Fruit fly (Drosophila melanogaster): ENCODE measurements around the gene CG13625.

The CG13625 gene

dm6 chr3R:24543676-24544277, 41.2 kb downstream of the CG13625 start, which contains the start of gene Cftr (continued):
- TF ChIP-seq Oli (tag; optimal IDR thresholded peaks at IDR 0.05) (no peak), CG2202 (tag; optimal IDR thresholded peaks at IDR 0.05) (no peak), CG32772 (GFP tag; IDR thresholded peaks at IDR 0.05) (no peak), Dref (GFP tag; IDR thresholded peaks at IDR 0.05) (peak; percentile 72), CG12071 (GFP tag; optimal IDR thresholded peaks at IDR 0.05) (peak; percentile 77), CG4707 (GFP tag; optimal IDR thresholded peaks at IDR 0.05) (no peak), pfk (GFP tag; optimal IDR thresholded peaks at IDR 0.05) (peak; percentile 57), gcm (GFP tag; optimal IDR thresholded peaks at IDR 0.05) (no peak), maf-S (GFP tag; optimal IDR thresholded peaks at IDR 0.05) (peak; percentile 36), eve (GFP tag; optimal IDR thresholded peaks at IDR 0.05) (peak in 1 of 2 experiments; percentile 19), Max (GFP tag; optimal IDR thresholded peaks at IDR 0.05) (peak; percentile 53), odd (GFP tag; optimal IDR thresholded peaks at IDR 0.05) (peak; percentile 16), oc (tag; optimal IDR thresholded peaks at IDR 0.05) (peak; percentile 55), Dip3 (GFP tag; optimal IDR thresholded peaks at IDR 0.05) (peak; percentile 41), slbo (GFP tag; IDR thresholded peaks at IDR 0.05) (peak; percentile 73), sna (GFP tag; IDR thresholded peaks at IDR 0.05; ENCODE audit: partially characterized antibody) (peak; percentile 43; the same call in 1 of the 2 replicates), Hr78 (GFP tag; optimal IDR thresholded peaks at IDR 0.05) (no peak), Jarid2 (GFP tag; optimal IDR thresholded peaks at IDR 0.05) (peak; percentile 91), CG15514 (GFP tag; optimal IDR thresholded peaks at IDR 0.05) (peak; percentile 76), CG1792 (GFP tag; optimal IDR thresholded peaks at IDR 0.05) (peak; percentile 57), Ssrp (tag; optimal IDR thresholded peaks at IDR 0.05) (no peak), CG31365 (tag; optimal IDR thresholded peaks at IDR 0.05) (peak; percentile 53), caup (GFP tag; optimal IDR thresholded peaks at IDR 0.05; ENCODE audit: severe bottlenecking) (peak; percentile 83), pho (GFP tag; optimal IDR thresholded peaks at IDR 0.05) (peak; percentile 61), CG33557 (GFP tag; optimal IDR thresholded peaks at IDR 0.05) (no peak), pita (GFP tag; optimal IDR thresholded peaks at IDR 0.05) (no peak), HmgD (GFP tag; optimal IDR thresholded peaks at IDR 0.05) (peak; percentile 13), sob (GFP tag; IDR thresholded peaks at IDR 0.05) (peak; percentile 81), fd64A (GFP tag; optimal IDR thresholded peaks at IDR 0.05) (no peak), Sox102F (GFP tag; optimal IDR thresholded peaks at IDR 0.05) (no peak), ara (GFP tag; IDR thresholded peaks at IDR 0.05) (no peak), CG4360 (GFP tag; IDR thresholded peaks at IDR 0.05) (no peak), ssp (GFP tag; IDR thresholded peaks at IDR 0.05) (no peak), CG8359 (GFP tag; optimal IDR thresholded peaks at IDR 0.05; ENCODE audit: borderline replicate concordance) (no peak), CG17568 (GFP tag; optimal IDR thresholded peaks at IDR 0.05) (peak; percentile 40), sens (GFP tag) (peak; percentile 87), unc-4 (GFP tag; IDR thresholded peaks at IDR 0.05; ENCODE audit: partially characterized antibody) (peak; percentile 48; the same call in 1 of the 2 replicates), Six4 (GFP tag; optimal IDR thresholded peaks at IDR 0.05) (no peak), Chrac-16 (GFP tag; optimal IDR thresholded peaks at IDR 0.05) (peak; percentile 16), row (GFP tag; IDR thresholded peaks at IDR 0.05) (peak; percentile 43), vvl (GFP tag; IDR thresholded peaks at IDR 0.05) (no peak; the same call in none of the 2 replicates), CG17359 (tag; optimal IDR thresholded peaks at IDR 0.05) (peak; percentile 56), fu2 (GFP tag; optimal IDR thresholded peaks at IDR 0.05) (peak; percentile 1), sisA (GFP tag; IDR thresholded peaks at IDR 0.05) (no peak), CG11504 (tag; optimal IDR thresholded peaks at IDR 0.05) (peak; percentile 66), CG10462 (GFP tag; optimal IDR thresholded peaks at IDR 0.05) (no peak), da (GFP tag; optimal IDR thresholded peaks at IDR 0.05) (peak; percentile 13), CG13775 (GFP tag; optimal IDR thresholded peaks at IDR 0.05) (no peak), CG3995 (GFP tag; optimal IDR thresholded peaks at IDR 0.05) (peak; percentile 97)

Measured in whole organism, embryonic.